Fruit fly (Drosophila melanogaster): ENCODE results near the gene CG7443.

DNA sequence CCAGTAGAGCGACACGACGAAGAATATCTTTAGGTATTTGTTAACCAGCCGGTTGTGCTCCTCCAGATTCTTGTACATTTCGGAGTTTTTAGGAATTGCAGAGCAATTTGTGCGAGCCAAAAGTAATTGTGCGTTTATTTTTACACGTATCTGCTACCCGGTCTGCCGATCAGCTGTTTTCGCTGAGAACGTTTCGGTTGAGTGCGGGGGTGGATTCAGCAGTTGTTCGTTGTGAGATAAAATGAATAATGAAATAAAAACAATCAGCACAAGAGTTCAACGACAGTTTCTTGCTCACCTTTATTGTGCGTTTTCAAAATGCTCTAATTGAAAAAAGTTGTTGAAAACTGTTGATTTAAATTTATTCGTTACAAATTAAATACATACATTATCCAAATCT is 20.3 kb upstream of the CG7443 start, which contains the start of gene nac:
- no peak for TF ChIP-seq CG11762 (GFP tag; optimal IDR thresholded peaks at IDR 0.05; ENCODE audit: insufficient read depth)
- TF ChIP-seq CG8119 (GFP tag; IDR thresholded peaks at IDR 0.05) = no peak
- no peak for TF ChIP-seq Sox14 (GFP tag; optimal IDR thresholded peaks at IDR 0.05)
- TF ChIP-seq svp (GFP tag) = no peak
- TF ChIP-seq dac (GFP tag; optimal IDR thresholded peaks at IDR 0.05) = no peak
- TF ChIP-seq Gug (GFP tag; IDR thresholded peaks at IDR 0.05) = no peak
- no peak for TF ChIP-seq OdsH (GFP tag; optimal IDR thresholded peaks at IDR 0.05)
- TF ChIP-seq Sox15 (GFP tag; optimal IDR thresholded peaks at IDR 0.05) = no peak
- TF ChIP-seq Hr39 (GFP tag; optimal IDR thresholded peaks at IDR 0.05) = no peak
- no peak for TF ChIP-seq fkh (GFP tag; optimal IDR thresholded peaks at IDR 0.05)
- no peak for TF ChIP-seq spab (GFP tag; optimal IDR thresholded peaks at IDR 0.05)
- no peak for TF ChIP-seq CG11902 (GFP tag; optimal IDR thresholded peaks at IDR 0.05)

Data from whole organism, prepupa.